Worm (Caenorhabditis elegans) whole organism, young adult: ENCODE results near the gene M106.7.

Experiments
- B0019.2 ChIP-seq: fragments of 200-800 bp; sonication (Bioruptor generic); conservative IDR thresholded peaks from 2 replicates; pipeline ENCODE4 v1.3.6; 2022; ENCODE audit warnings: missing genetic modification reagents, missing genetic modification characterization, missing compliant biosample characterization
- F33H1.4 ChIP-seq: fragments of 200-800 bp; sonication (Bioruptor generic); IDR thresholded peaks from 2 replicates; pipeline ENCODE4 v1.3.6; 2022; ENCODE audit warnings: missing genetic modification reagents, missing genetic modification characterization, missing compliant biosample characterization
- F37B4.10 ChIP-seq: fragments of 200-800 bp; sonication (Bioruptor generic); IDR thresholded peaks from 2 replicates; pipeline ENCODE4 v1.3.6; 2022; ENCODE audit warnings: missing genetic modification characterization, missing compliant biosample characterization
- Y56A3A.18 ChIP-seq: fragments of 200-800 bp; sonication (Bioruptor generic); IDR thresholded peaks from 2 replicates; pipeline ENCODE4 v1.3.6; 2022; ENCODE audit warnings: missing genetic modification reagents, missing genetic modification characterization, missing compliant biosample characterization
- Y67H2A.10 ChIP-seq: fragments of 200-800 bp; sonication (Bioruptor generic); conservative IDR thresholded peaks from 2 replicates; pipeline ENCODE4 v1.3.6; 2022; ENCODE audit warnings: missing genetic modification reagents, missing genetic modification characterization, missing compliant biosample characterization
- Y79H2A.3 ChIP-seq: fragments of 200-800 bp; sonication (Bioruptor generic); conservative IDR thresholded peaks from 2 replicates; pipeline ENCODE4 v1.3.6; 2022; ENCODE audit warnings: missing genetic modification reagents, missing genetic modification characterization, missing compliant biosample characterization
- ZK185.1 ChIP-seq: sonication (generic microtip); optimal IDR thresholded peaks from 2 replicates; lab custom pipeline; 2016; ENCODE audit warnings: mild to moderate bottlenecking, missing genetic modification characterization, missing compliant biosample characterization; ENCODE audit not compliant: poor library complexity, severe bottlenecking
- akir-1 ChIP-seq: fragments of 200-800 bp; sonication (Bioruptor generic); optimal IDR thresholded peaks from 2 replicates; lab custom pipeline; 2018; ENCODE audit warnings: mild to moderate bottlenecking, missing genetic modification characterization, moderate library complexity, missing compliant biosample characterization
- aptf-2 ChIP-seq: fragments of 200-800 bp; sonication (Bioruptor generic); conservative IDR thresholded peaks from 2 replicates; pipeline ENCODE4 v1.3.6; 2022; ENCODE audit warnings: missing genetic modification reagents, missing genetic modification characterization, missing compliant biosample characterization
- athp-1 ChIP-seq: sonication (generic microtip); optimal IDR thresholded peaks from 2 replicates; lab custom pipeline; 2017; ENCODE audit warnings: mild to moderate bottlenecking, missing genetic modification characterization, missing compliant biosample characterization
- attf-3 ChIP-seq: fragments of 200-800 bp; sonication (Bioruptor generic); conservative IDR thresholded peaks from 2 replicates; pipeline ENCODE4 v1.3.6; 2022; ENCODE audit warnings: missing genetic modification reagents, missing genetic modification characterization, missing compliant biosample characterization
- attf-5 ChIP-seq: fragments of 200-800 bp; sonication (Bioruptor generic); optimal IDR thresholded peaks from 2 replicates; lab custom pipeline; 2018; ENCODE audit warnings: mild to moderate bottlenecking, missing genetic modification characterization, missing compliant biosample characterization
- ceh-91 ChIP-seq: fragments of 200-800 bp; sonication (Bioruptor generic); IDR thresholded peaks from 2 replicates; pipeline ENCODE4 v1.3.6; 2022; ENCODE audit warnings: missing genetic modification reagents, missing genetic modification characterization, missing compliant biosample characterization
- dpff-1 ChIP-seq: sonication (generic microtip); optimal IDR thresholded peaks from 2 replicates; lab custom pipeline; 2017; ENCODE audit warnings: mild to moderate bottlenecking, missing genetic modification characterization, missing compliant biosample characterization
- dpl-1 ChIP-seq: fragments of 150-350 bp; optimal IDR thresholded peaks from 2 replicates; lab custom pipeline; 2014; ENCODE audit warnings: missing biosample characterization, missing genetic modification reagents, missing genetic modification characterization
- efl-1 ChIP-seq: fragments of 150-350 bp; optimal IDR thresholded peaks from 2 replicates; lab custom pipeline; 2014; ENCODE audit warnings: missing biosample characterization, missing genetic modification reagents, missing genetic modification characterization
- egl-44 ChIP-seq: fragments of 200-800 bp; sonication (Bioruptor generic); IDR thresholded peaks from 2 replicates; pipeline ENCODE4 v1.3.6; 2022; ENCODE audit warnings: missing genetic modification reagents, missing genetic modification characterization, missing compliant biosample characterization
- egrh-3 ChIP-seq: fragments of 200-800 bp; sonication (Bioruptor generic); IDR thresholded peaks from 2 replicates; pipeline ENCODE4 v1.3.6; 2022; ENCODE audit warnings: missing genetic modification reagents, missing genetic modification characterization, missing compliant biosample characterization
- ekl-4 ChIP-seq: fragments of 200-800 bp; sonication (Bioruptor generic); IDR thresholded peaks from 2 replicates; pipeline ENCODE4 v1.3.6; 2022; ENCODE audit warnings: missing genetic modification reagents, missing genetic modification characterization, missing compliant biosample characterization
- ets-4 ChIP-seq: fragments of 200-800 bp; sonication (Bioruptor generic); optimal IDR thresholded peaks from 2 replicates; lab custom pipeline; 2018; ENCODE audit warnings: mild to moderate bottlenecking, missing genetic modification characterization, missing compliant biosample characterization
- hrde-1 ChIP-seq: sonication (generic microtip); optimal IDR thresholded peaks from 2 replicates; lab custom pipeline; 2016; ENCODE audit warnings: missing genetic modification characterization, mild to moderate bottlenecking, missing compliant biosample characterization, moderate library complexity, missing genotype, missing genetic modification reagents, borderline replicate concordance
- hsf-1 ChIP-seq: fragments of 200-800 bp; sonication (Bioruptor generic); IDR thresholded peaks from 2 replicates; pipeline ENCODE4 v1.3.6; 2022; ENCODE audit warnings: missing genetic modification reagents, missing genetic modification characterization, missing compliant biosample characterization
- lag-1 ChIP-seq: fragments of 200-800 bp; sonication (Bioruptor generic); IDR thresholded peaks from 2 replicates; pipeline ENCODE4 v1.3.6; 2022; ENCODE audit warnings: missing genetic modification reagents, missing genetic modification characterization, missing compliant biosample characterization
- let-526 ChIP-seq: fragments of 200-800 bp; sonication (Bioruptor generic); IDR thresholded peaks from 2 replicates; pipeline ENCODE4 v1.3.6; 2022; ENCODE audit warnings: missing genetic modification reagents, missing genetic modification characterization, missing compliant biosample characterization
- lin-40 ChIP-seq: sonication (generic microtip); optimal IDR thresholded peaks from 2 replicates; lab custom pipeline; 2016; ENCODE audit warnings: missing genetic modification characterization, mild to moderate bottlenecking, missing compliant biosample characterization, missing genotype, missing genetic modification reagents
- lir-1 ChIP-seq: fragments of 200-800 bp; sonication (Bioruptor generic); conservative IDR thresholded peaks from 2 replicates; pipeline ENCODE4 v1.3.6; 2022; ENCODE audit warnings: missing genetic modification reagents, missing genetic modification characterization, missing compliant biosample characterization
- madf-10 ChIP-seq: sonication (generic microtip); optimal IDR thresholded peaks from 2 replicates; lab custom pipeline; 2016; ENCODE audit warnings: mild to moderate bottlenecking, missing genetic modification characterization, missing compliant biosample characterization
- madf-6 ChIP-seq: fragments of 200-800 bp; sonication (Bioruptor generic); IDR thresholded peaks from 2 replicates; pipeline ENCODE4 v1.3.6; 2022; ENCODE audit warnings: missing genetic modification reagents, missing genetic modification characterization, missing compliant biosample characterization
- madf-8 ChIP-seq: fragments of 200-800 bp; sonication (Bioruptor generic); conservative IDR thresholded peaks from 2 replicates; pipeline ENCODE4 v1.3.6; 2022; ENCODE audit warnings: missing genetic modification reagents, missing genetic modification characterization, missing compliant biosample characterization
- mcd-1 ChIP-seq: fragments of 200-800 bp; sonication (Bioruptor generic); IDR thresholded peaks from 2 replicates; pipeline ENCODE4 v1.3.6; 2022; ENCODE audit warnings: missing genetic modification reagents, missing genetic modification characterization, missing compliant biosample characterization
- mel-28 ChIP-seq: sonication (generic microtip); optimal IDR thresholded peaks from 2 replicates; lab custom pipeline; 2016; ENCODE audit warnings: borderline replicate concordance, mild to moderate bottlenecking, missing genetic modification characterization, missing compliant biosample characterization
- nfyb-1 ChIP-seq: fragments of 200-800 bp; sonication (Bioruptor generic); IDR thresholded peaks from 2 replicates; pipeline ENCODE4 v1.3.6; 2022; ENCODE audit warnings: missing genetic modification reagents, missing genetic modification characterization, missing compliant biosample characterization
- nhr-80 ChIP-seq: sonication (generic microtip); optimal IDR thresholded peaks from 2 replicates; lab custom pipeline; 2016; ENCODE audit warnings: missing genetic modification characterization, missing compliant biosample characterization
- nhr-90 ChIP-seq: sonication (generic microtip); optimal IDR thresholded peaks from 2 replicates; lab custom pipeline; 2016; ENCODE audit warnings: missing genotype, mild to moderate bottlenecking, missing genetic modification characterization, missing compliant biosample characterization
- rcor-1 ChIP-seq: fragments of 200-800 bp; sonication (Bioruptor generic); IDR thresholded peaks from 2 replicates; pipeline ENCODE4 v1.3.6; 2022; ENCODE audit warnings: missing genetic modification reagents, missing genetic modification characterization, missing compliant biosample characterization
- rec-8 ChIP-seq, 2 experiments: sonication (generic microtip); optimal IDR thresholded peaks; 2 replicates each; lab custom pipeline; 2016; ENCODE audit warnings: mild to moderate bottlenecking in 2 of 2, missing genetic modification characterization in 2 of 2, missing genetic modification reagents in 2 of 2, missing genotype in 2 of 2, missing biosample characterization in 1 of 2, missing compliant biosample characterization in 1 of 2, moderate library complexity in 1 of 2
- snpc-1.1 ChIP-seq: sonication (generic microtip); optimal IDR thresholded peaks from 2 replicates; lab custom pipeline; 2017; ENCODE audit warnings: missing genetic modification characterization, mild to moderate bottlenecking, missing compliant biosample characterization, antibody characterized with exemption, moderate library complexity, missing genotype, missing genetic modification reagents; ENCODE audit not compliant: insufficient read depth
- snpc-1.3 ChIP-seq: sonication (generic microtip); optimal IDR thresholded peaks from 2 replicates; lab custom pipeline; 2017; ENCODE audit warnings: missing genetic modification characterization, mild to moderate bottlenecking, missing compliant biosample characterization, antibody characterized with exemption, moderate library complexity, missing genotype, missing genetic modification reagents; ENCODE audit not compliant: insufficient read depth
- snpc-3.4 ChIP-seq: sonication (generic microtip); optimal IDR thresholded peaks from 2 replicates; lab custom pipeline; 2017; ENCODE audit warnings: missing genetic modification characterization, mild to moderate bottlenecking, missing compliant biosample characterization, antibody characterized with exemption, moderate library complexity, missing genotype, missing genetic modification reagents
- snpc-4 ChIP-seq, 5 experiments: fragments of 150-350 bp in 1 of 5; sonication (generic microtip) in 4 of 5; optimal IDR thresholded peaks; 2 replicates each; lab custom pipeline; 2014 to 2018; ENCODE audit warnings: missing genetic modification characterization in 5 of 5, missing biosample characterization in 3 of 5, antibody characterized with exemption in 2 of 5, mild to moderate bottlenecking in 2 of 5, missing compliant biosample characterization in 2 of 5, missing genotype in 2 of 5, moderate library complexity in 2 of 5, missing genetic modification reagents in 1 of 5
- sptf-2 ChIP-seq: fragments of 200-800 bp; sonication (Bioruptor generic); optimal IDR thresholded peaks from 2 replicates; lab custom pipeline; 2018; ENCODE audit warnings: mild to moderate bottlenecking, missing genetic modification characterization, missing compliant biosample characterization
- tbp1 ChIP-seq: fragments of 200-800 bp; sonication (Bioruptor generic); optimal IDR thresholded peaks from 2 replicates; lab custom pipeline; 2018; ENCODE audit warnings: mild to moderate bottlenecking, missing genetic modification characterization, missing compliant biosample characterization
- tbx-9 ChIP-seq: sonication (generic microtip); optimal IDR thresholded peaks from 2 replicates; lab custom pipeline; 2016; ENCODE audit warnings: borderline replicate concordance, missing genetic modification characterization, inconsistent platforms, missing compliant biosample characterization
- ztf-18 ChIP-seq: sonication (generic microtip); optimal IDR thresholded peaks from 2 replicates; lab custom pipeline; 2016; ENCODE audit warnings: missing genotype, mild to moderate bottlenecking, missing genetic modification characterization, missing compliant biosample characterization
- ztf-26 ChIP-seq: sonication (generic microtip); optimal IDR thresholded peaks from 2 replicates; lab custom pipeline; 2017; ENCODE audit warnings: missing genetic modification characterization, missing compliant biosample characterization
- ztf-28 ChIP-seq: fragments of 200-800 bp; sonication (Bioruptor generic); IDR thresholded peaks from 2 replicates; pipeline ENCODE4 v1.3.6; 2022; ENCODE audit warnings: missing genetic modification reagents, missing genetic modification characterization, missing compliant biosample characterization

The M106.7 gene

DNA sequence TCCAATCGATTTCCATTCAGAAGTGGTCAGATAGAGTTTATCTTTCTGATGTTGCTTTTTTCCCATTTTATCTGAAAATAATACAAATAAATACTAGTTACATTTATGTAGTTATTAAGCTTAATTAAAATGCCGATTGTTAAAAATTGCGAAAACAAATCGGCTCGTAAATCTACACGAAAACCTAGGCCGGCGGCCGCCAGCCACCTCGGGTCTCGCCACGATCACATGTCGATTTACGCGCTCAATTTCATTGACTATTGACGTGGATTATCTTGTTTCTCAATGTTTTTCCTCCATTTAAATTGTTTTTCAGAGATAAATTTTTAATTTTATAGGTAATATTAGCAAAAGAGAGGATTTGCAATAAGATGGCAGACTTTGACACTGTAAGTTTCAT is 15.6 kb upstream of the M106.7 start, which contains the start of the genes cyn-4 and copz-1:
Gene cyn-4, minus strand, starts transcription at position 71 of the 400 bp plus-strand sequence.
Gene copz-1, plus strand, starts transcription at position 339 of the 400 bp plus-strand sequence.
- TF ChIP-seq egrh-3 (GFP tag; lab: Robert Waterston, UW) (0 out of 2 replicates have a peak, but pooled peaks have one; percentile 14), ekl-4 (GFP tag; lab: Robert Waterston, UW) (0 out of 2 replicates have a peak, but pooled peaks have one; percentile 37), Y67H2A.10 (GFP tag; lab: Robert Waterston, UW) (0 out of 2 replicates have a peak, but pooled peaks have one; percentile 42), hrde-1 (tag; lab: Kevin White, UChicago) (no peak), tbx-9 (tag; lab: Kevin White, UChicago) (no peak), F33H1.4 (GFP tag; lab: Robert Waterston, UW) (peak; percentile 93), efl-1 (peak; percentile 40), egl-44 (GFP tag; lab: Robert Waterston, UW) (peak; percentile 52; the same call in 1 of the 2 replicates), snpc-3.4 (tag; lab: Kevin White, UChicago) (peak; percentile 61), rec-8 (tag; optimal IDR thresholded peaks at IDR 0.05; lab: Kevin White, UChicago) (no peak), B0019.2 (GFP tag; lab: Robert Waterston, UW) (peak; percentile 84), let-526 (GFP tag; lab: Robert Waterston, UW) (0 out of 2 replicates have a peak, but pooled peaks have one; percentile 64), ets-4 (GFP tag; lab: Kevin White, UChicago) (no peak), aptf-2 (GFP tag; lab: Robert Waterston, UW) (peak; percentile 71; the same call in 1 of the 2 replicates), athp-1 (tag; lab: Kevin White, UChicago) (peak; percentile 87), attf-3 (GFP tag; lab: Robert Waterston, UW) (0 out of 2 replicates have a peak, but pooled peaks have one; percentile 47), madf-6 (GFP tag; lab: Robert Waterston, UW) (peak; percentile 75; the same call in 1 of the 2 replicates), lag-1 (no peak), sptf-2 (GFP tag; lab: Kevin White, UChicago) (no peak), ztf-26 (tag; lab: Kevin White, UChicago) (no peak), akir-1 (GFP tag; lab: Kevin White, UChicago) (no peak), snpc-1.3 (peak; percentile 43), rcor-1 (GFP tag; lab: Robert Waterston, UW) (peak; percentile 43; the same call in 1 of the 2 replicates), attf-5 (peak; percentile 88), Y79H2A.3 (GFP tag; lab: Robert Waterston, UW) (no peak), F37B4.10 (GFP tag; lab: Robert Waterston, UW) (no peak), snpc-4 (GFP tag; optimal IDR thresholded peaks at IDR 0.05; lab: Kevin White, UChicago) (peak; percentile 13), snpc-4 (tag; optimal IDR thresholded peaks at IDR 0.05; lab: Kevin White, UChicago) (peak in 3 of 4 experiments; percentile 24 to 51 (median 47)), madf-10 (tag; lab: Kevin White, UChicago) (peak; percentile 58), nfyb-1 (GFP tag; lab: Robert Waterston, UW) (no peak; the same call in 1 of the 2 replicates), nhr-90 (tag; lab: Kevin White, UChicago) (no peak), ztf-28 (0 out of 2 replicates have a peak, but pooled peaks have one; percentile 49), tbp1 (GFP tag; lab: Kevin White, UChicago) (peak; percentile 37), ztf-18 (peak; percentile 6), lir-1 (no peak), lin-40 (tag; lab: Kevin White, UChicago) (peak; percentile 55), dpff-1 (tag; lab: Kevin White, UChicago) (no peak), madf-8 (GFP tag; lab: Robert Waterston, UW) (peak; percentile 39; the same call in 1 of the 2 replicates), Y56A3A.18 (GFP tag; lab: Robert Waterston, UW) (no peak), nhr-80 (peak; percentile 21), ZK185.1 (tag; lab: Kevin White, UChicago) (peak; percentile 82), mel-28 (no peak), mcd-1 (peak; percentile 67), hsf-1 (no peak), ceh-91 (GFP tag; lab: Robert Waterston, UW) (peak; percentile 66), dpl-1 (peak; percentile 35), snpc-1.1 (no peak)
